Worm (Caenorhabditis elegans) whole organism, L1 larva: ENCODE data around the gene set-9.

Experiments used
- ets-5 ChIP-seq: fragments of 200-800 bp; sonication (Bioruptor generic); IDR thresholded peaks from 2 replicates; pipeline ENCODE4 v1.3.6; 2022; ENCODE audit warnings: missing genetic modification characterization, missing compliant biosample characterization
- hpl-2 ChIP-seq: fragments of 150-350 bp; optimal IDR thresholded peaks from 2 replicates; lab custom pipeline; 2014; ENCODE audit warnings: missing biosample characterization, missing genetic modification reagents, missing genetic modification characterization
- unc-98 ChIP-seq: fragments of 200-800 bp; sonication (Bioruptor generic); IDR thresholded peaks from 2 replicates; pipeline ENCODE4 v1.3.6; 2022; ENCODE audit warnings: missing genetic modification characterization, missing compliant biosample characterization

- no peak for TF ChIP-seq ets-5
- TF ChIP-seq hpl-2 (GFP tag; lab: Kevin White, UChicago): no peak
- TF ChIP-seq unc-98 (GFP tag; lab: Robert Waterston, UW): no peak
Observed at ce11 chrIV:4290472-4290871, 17.2 kb upstream of the set-9 start, which contains the start of gene dct-7.
